Worm (Caenorhabditis elegans): ENCODE data around the gene set-9.

Gene set-9

DNA sequence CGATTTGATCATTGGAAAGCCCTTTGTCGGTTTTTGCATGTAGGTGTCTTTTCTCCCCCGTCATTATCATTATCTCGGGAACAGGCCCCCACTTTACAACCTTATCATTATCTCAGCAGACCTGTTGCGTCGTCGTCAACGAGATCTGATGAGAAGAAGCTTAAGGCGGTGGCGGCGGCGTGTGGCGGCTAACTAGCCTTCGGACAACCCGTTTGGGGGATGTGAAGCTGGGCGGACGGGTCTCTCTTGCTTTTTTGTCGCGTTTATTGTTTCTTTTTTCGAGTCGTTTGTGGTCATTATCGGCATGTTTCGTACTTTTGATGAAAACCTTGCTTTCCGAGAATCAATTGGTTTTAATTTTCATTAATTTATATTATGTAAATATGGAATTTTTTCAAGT is 7.7 kb upstream of the set-9 start:
- TF ChIP-seq cog-1 (tag; optimal IDR thresholded peaks at IDR 0.05) (no peak), klf-2 (GFP tag; conservative IDR thresholded peaks at IDR 0.05) (no peak), tab-1 (GFP tag; IDR thresholded peaks at IDR 0.05) (no peak), med-1 (GFP tag; optimal IDR thresholded peaks at IDR 0.05; ENCODE audit: insufficient read depth) (no peak), flt-1 (GFP tag; IDR thresholded peaks at IDR 0.05) (no peak)

DNA sequence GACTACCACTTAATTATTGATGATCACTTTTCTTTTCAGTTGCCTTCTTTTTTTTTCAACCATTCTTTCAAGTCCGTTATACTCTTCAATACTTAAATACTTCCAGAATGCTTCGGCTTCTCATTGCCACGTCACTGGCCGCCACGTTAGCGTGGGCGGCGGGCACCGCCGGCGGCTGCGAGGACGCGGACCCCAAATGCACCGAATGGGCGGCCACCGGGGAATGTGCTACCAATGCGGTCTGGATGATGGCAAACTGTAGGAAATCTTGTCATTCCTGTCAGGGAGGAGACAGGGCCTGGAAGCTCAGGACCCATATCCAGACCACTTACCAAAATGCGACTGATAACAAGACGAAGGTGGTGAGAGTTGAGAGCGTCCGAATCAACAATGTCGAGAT is 6.5 kb upstream of the set-9 start, which contains the start of gene lgc-22:
Gene lgc-22 (plus strand): TSS at position 105 of the 400 bp plus-strand sequence.
- TF ChIP-seq tab-1 (GFP tag; IDR thresholded peaks at IDR 0.05) (peak; percentile 41; the same call in 1 of the 2 replicates), ztf-29 (GFP tag; IDR thresholded peaks at IDR 0.05) (no peak), cog-1 (tag; optimal IDR thresholded peaks at IDR 0.05) (no peak), T22C8.4 (GFP tag; IDR thresholded peaks at IDR 0.05) (no peak), ztf-23 (GFP tag; IDR thresholded peaks at IDR 0.05) (no peak), med-1 (GFP tag; optimal IDR thresholded peaks at IDR 0.05; ENCODE audit: insufficient read depth) (no peak)

DNA sequence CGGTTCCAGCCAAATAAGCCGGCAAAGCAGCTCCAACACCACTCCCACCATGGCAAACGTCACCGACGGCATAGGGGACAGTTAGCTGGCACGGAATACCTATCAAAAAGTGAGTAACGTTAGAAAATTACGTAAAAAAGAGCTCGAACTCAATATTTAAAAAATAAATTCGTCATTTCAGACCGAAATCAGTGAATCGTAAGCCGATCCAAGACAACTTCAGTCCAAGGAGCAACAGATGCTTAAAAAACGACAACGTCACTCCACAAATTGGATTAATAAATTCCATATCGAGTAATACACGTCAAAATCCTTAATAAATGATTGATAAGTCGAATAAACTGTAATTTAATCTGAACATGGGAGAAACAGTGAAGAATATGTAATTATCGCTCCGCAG is 1.4 kb upstream of the set-9 start:
- TF ChIP-seq cog-1 (tag; optimal IDR thresholded peaks at IDR 0.05): no peak
- TF ChIP-seq klf-2 (GFP tag; conservative IDR thresholded peaks at IDR 0.05): no peak
- TF ChIP-seq flt-1 (GFP tag; IDR thresholded peaks at IDR 0.05): no peak
- TF ChIP-seq T22C8.4 (GFP tag; IDR thresholded peaks at IDR 0.05): no peak
- no peak for TF ChIP-seq tab-1 (GFP tag; IDR thresholded peaks at IDR 0.05)
- no peak for TF ChIP-seq med-1 (GFP tag; optimal IDR thresholded peaks at IDR 0.05; ENCODE audit: insufficient read depth)
- TF ChIP-seq ztf-29 (GFP tag; IDR thresholded peaks at IDR 0.05): no peak
- no peak for TF ChIP-seq ref-1 (GFP tag; conservative IDR thresholded peaks at IDR 0.05)
- no peak for TF ChIP-seq ztf-23 (GFP tag; IDR thresholded peaks at IDR 0.05)

DNA sequence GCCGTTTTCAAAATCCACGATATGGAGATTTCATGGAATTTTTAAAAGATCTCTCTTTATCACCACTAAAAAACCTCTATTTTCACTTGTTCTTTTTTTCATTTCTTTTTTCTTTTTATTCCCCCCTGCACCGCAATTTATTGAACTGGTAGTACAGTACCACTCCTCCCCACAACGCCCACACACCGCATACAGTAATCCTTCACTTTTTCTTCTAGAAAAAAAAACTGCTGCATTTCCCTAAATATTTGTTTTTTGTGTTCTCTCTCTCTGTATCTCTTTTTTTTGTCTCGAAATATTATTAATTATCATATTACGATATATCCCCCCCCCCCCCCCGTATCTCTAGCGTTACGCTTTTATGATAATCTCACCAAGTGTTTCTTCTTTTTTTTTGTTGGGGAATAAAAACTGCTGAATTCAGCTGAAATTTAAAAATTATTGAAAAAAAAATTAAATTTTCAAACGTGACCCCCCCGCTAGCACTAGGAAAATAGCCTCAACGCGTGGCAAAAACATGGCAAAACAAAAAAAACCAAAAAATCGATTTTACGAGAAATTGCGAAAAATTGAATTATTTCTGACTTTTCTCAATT is 9.2 kb downstream of the set-9 start, which contains the start of gene Y24D9B.1:
Gene Y24D9B.1 (plus strand): TSS at position 546 of the 596 bp plus-strand sequence.
- no peak for TF ChIP-seq ztf-29 (GFP tag; IDR thresholded peaks at IDR 0.05)
- no peak for TF ChIP-seq cog-1 (tag; optimal IDR thresholded peaks at IDR 0.05)
- TF ChIP-seq med-1 (GFP tag; optimal IDR thresholded peaks at IDR 0.05; ENCODE audit: insufficient read depth): no peak
- TF ChIP-seq flt-1 (GFP tag; IDR thresholded peaks at IDR 0.05): no peak
- no peak for TF ChIP-seq ref-1 (GFP tag; conservative IDR thresholded peaks at IDR 0.05)
- no peak for TF ChIP-seq tab-1 (GFP tag; IDR thresholded peaks at IDR 0.05)
- no peak for TF ChIP-seq klf-2 (GFP tag; conservative IDR thresholded peaks at IDR 0.05)
- TF ChIP-seq ztf-23 (GFP tag; IDR thresholded peaks at IDR 0.05): no peak
- no peak for TF ChIP-seq T22C8.4 (GFP tag; IDR thresholded peaks at IDR 0.05)

DNA sequence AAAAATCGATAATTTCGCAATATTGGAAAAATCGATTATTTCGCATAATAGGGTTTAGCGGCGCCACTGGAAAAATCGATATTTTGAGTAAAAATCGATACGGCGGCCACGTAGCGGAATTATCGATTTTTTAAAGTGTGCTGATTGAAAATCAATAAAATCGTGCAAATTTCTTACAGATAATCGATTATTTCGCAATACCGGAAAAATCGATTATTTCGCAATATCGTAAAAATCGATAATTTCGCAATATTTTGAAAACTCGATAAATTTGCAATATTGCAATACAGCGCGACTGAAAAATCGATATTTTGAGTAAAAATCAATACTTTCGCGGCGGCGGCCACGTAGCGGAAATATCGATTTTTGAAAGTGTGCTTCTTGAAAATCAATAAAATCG is 9.9 kb downstream of the set-9 start:
- TF ChIP-seq klf-2 (GFP tag; conservative IDR thresholded peaks at IDR 0.05): no peak
- TF ChIP-seq T22C8.4 (GFP tag; IDR thresholded peaks at IDR 0.05): peak; percentile 79

DNA sequence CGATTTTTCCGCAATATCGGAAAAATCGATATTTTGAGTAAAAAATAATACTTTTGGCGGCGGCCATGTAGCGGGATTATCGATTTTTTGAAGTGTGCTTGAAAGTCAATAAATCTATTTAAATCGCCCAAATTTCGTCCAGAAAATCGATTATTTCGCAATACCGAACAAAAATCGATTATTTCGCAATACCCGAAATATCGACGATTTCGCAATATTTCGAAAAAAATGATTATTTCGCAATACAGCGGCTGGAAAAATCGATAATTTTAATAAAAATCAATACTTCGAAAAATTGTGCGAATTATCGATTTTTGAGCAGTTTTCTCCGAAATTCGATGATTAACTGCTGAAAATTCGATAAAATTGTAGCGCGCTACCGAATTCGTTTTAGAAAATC is 10.4 kb downstream of the set-9 start:
- TF ChIP-seq klf-2 (GFP tag; conservative IDR thresholded peaks at IDR 0.05) (no peak), cog-1 (tag; optimal IDR thresholded peaks at IDR 0.05) (no peak), T22C8.4 (GFP tag; IDR thresholded peaks at IDR 0.05) (no peak; the same call in 1 of the 2 replicates), flt-1 (GFP tag; IDR thresholded peaks at IDR 0.05) (no peak), ztf-29 (GFP tag; IDR thresholded peaks at IDR 0.05) (no peak), tab-1 (GFP tag; IDR thresholded peaks at IDR 0.05) (no peak), ref-1 (GFP tag; conservative IDR thresholded peaks at IDR 0.05) (no peak), ztf-23 (GFP tag; IDR thresholded peaks at IDR 0.05) (no peak), med-1 (GFP tag; optimal IDR thresholded peaks at IDR 0.05; ENCODE audit: insufficient read depth) (no peak)

DNA sequence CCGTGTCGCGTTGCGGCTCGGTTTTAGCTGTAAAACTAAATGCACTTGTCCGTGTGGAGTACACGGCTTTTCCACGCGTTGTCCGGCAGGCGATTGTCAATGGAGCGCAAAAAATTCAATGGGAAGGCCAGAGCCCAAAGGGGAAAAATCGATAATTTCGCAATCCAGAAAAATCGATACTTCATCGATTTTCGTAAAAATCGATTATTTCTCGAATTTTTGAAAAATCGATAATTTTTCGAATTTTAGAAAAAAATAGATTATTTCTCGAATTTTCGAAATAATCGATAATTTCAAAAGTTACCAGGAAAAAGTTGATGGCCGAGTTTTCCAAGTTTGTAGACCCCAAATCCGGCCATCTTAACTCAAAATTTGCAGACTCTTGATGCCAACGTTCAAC is 11.8 kb downstream of the set-9 start:
- no peak for TF ChIP-seq ztf-29 (GFP tag; IDR thresholded peaks at IDR 0.05)
- TF ChIP-seq T22C8.4 (GFP tag; IDR thresholded peaks at IDR 0.05): peak; percentile 93

DNA sequence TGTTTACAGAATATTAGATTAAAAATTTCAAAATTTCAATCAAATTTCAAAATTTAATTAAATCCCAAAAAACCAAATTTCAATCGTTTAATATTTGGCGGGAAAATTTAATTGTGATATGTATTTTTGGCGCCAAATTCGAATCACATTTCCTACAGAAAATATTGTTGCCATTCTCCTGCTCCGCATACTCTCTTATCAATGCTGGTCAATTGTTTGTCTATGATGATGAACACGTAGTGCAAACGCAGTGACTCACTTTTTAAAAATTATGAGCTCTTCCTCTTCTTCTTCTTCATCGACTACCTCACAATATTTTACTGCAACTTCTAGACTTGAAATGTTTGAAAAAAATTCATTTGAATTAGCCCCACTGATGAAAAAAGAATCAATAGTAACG is 18.7 kb downstream of the set-9 start, which contains the start of gene trpl-2:
Gene trpl-2 (plus strand): TSS at position 210 of the 400 bp plus-strand sequence.
- TF ChIP-seq flt-1 (GFP tag; IDR thresholded peaks at IDR 0.05) (no peak), klf-2 (GFP tag; conservative IDR thresholded peaks at IDR 0.05) (no peak), ztf-23 (GFP tag; IDR thresholded peaks at IDR 0.05) (no peak), med-1 (GFP tag; optimal IDR thresholded peaks at IDR 0.05; ENCODE audit: insufficient read depth) (no peak), cog-1 (tag; optimal IDR thresholded peaks at IDR 0.05) (no peak), tab-1 (GFP tag; IDR thresholded peaks at IDR 0.05) (no peak), ref-1 (GFP tag; conservative IDR thresholded peaks at IDR 0.05) (no peak), T22C8.4 (GFP tag; IDR thresholded peaks at IDR 0.05) (no peak), ztf-29 (GFP tag; IDR thresholded peaks at IDR 0.05) (no peak)

DNA sequence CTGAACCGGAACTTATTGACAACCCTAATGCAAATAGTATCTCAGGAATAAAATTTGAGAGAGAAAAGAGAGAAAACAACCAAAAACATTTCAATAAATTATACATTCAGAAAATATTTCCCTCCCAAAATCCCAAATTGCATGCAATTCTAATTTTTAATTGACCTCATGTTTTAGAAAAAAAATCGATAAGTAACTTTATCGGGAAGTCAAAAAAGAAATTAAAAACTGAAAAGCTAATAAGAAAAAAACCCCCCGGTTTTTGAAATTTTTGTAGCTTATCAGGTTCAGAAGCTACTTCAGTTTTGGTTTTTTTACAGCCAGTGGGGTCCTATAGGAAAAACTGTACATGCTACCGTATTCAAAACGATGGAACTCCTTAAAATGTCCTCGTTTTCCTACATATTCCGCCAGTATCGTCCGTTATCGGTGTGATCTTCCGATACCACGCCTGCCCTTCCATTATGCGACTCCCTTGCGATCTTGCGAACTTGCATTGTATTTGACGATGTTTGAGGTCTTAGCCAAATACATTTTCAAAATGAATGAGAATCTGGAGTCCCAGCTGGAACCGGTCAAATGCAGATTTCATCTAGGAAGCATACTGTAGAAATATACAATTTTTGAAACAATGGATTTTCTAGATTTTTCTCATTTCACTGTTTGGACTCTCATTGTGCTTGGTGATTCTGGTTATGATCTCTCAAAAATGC is 28.6 kb downstream of the set-9 start, which contains the start of the genes W03B1.3 and oac-51:
Gene W03B1.3 (minus strand): TSS at position 101 of the 713 bp plus-strand sequence.
Gene oac-51 (plus strand): TSS at position 663 of the 713 bp plus-strand sequence.
- no peak for TF ChIP-seq cog-1 (tag; optimal IDR thresholded peaks at IDR 0.05)
- no peak for TF ChIP-seq ref-1 (GFP tag; conservative IDR thresholded peaks at IDR 0.05)

DNA sequence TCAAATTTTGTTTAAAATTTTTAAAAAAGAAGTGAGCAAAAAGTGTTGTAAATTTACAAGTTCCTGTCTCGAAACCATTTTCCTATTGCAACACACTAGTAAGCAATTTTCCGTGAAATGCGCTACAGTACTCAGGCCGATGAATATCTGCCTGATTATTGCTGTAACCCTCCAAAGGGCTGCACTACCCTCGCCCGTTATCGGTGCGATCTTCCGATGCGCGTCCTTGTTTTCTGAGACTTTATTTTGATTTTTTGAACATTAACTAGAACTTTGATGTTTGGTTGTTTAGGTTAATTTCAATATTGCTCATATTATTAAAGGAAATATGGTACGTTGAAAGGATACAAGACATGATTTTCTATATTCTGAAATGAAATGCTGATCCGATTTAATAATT is 30.5 kb downstream of the set-9 start:
- TF ChIP-seq klf-2 (GFP tag; conservative IDR thresholded peaks at IDR 0.05) (no peak), tab-1 (GFP tag; IDR thresholded peaks at IDR 0.05) (no peak), ztf-23 (GFP tag; IDR thresholded peaks at IDR 0.05) (no peak), flt-1 (GFP tag; IDR thresholded peaks at IDR 0.05) (no peak)

Data from whole organism, midembryonic.